Worm (Caenorhabditis elegans) whole organism, L4 larva: ENCODE data around the gene sra-1.

Experiments used
- ama-1 ChIP-seq: fragments of 150-350 bp; optimal IDR thresholded peaks from 2 replicates; lab custom pipeline; 2014; ENCODE audit warnings: inconsistent platforms, mixed read lengths
- fkh-10 ChIP-seq: fragments of 150-350 bp; optimal IDR thresholded peaks from 2 replicates; lab custom pipeline; 2014; ENCODE audit warnings: missing biosample characterization, missing genetic modification reagents, missing genetic modification characterization
- nhr-237 ChIP-seq: sonication (generic microtip); optimal IDR thresholded peaks from 2 replicates; lab custom pipeline; 2017; ENCODE audit warnings: missing biosample characterization, missing genetic modification characterization
- unc-39 ChIP-seq: sonication (generic microtip); optimal IDR thresholded peaks from 2 replicates; lab custom pipeline; 2017; ENCODE audit warnings: missing biosample characterization, missing genetic modification characterization
- unc-62 ChIP-seq, 3 experiments: fragments of 150-350 bp in 1 of 3; sonication (generic microtip); optimal IDR thresholded peaks in 2 of 3; peaks in 1 of 3; 1 replicate in 1 of 3; 2 replicates in 2 of 3; lab custom pipeline; 2014 to 2017; ENCODE audit warnings: missing biosample characterization in 3 of 3, missing genetic modification characterization in 3 of 3, missing genetic modification reagents in 3 of 3, missing genotype in 1 of 3

- TF ChIP-seq unc-39 (tag; lab: Kevin White, UChicago): no peak
- no peak for TF ChIP-seq fkh-10
- no peak for TF ChIP-seq ama-1 (lab: Kevin White, UChicago)
- TF ChIP-seq unc-62 (GFP tag; optimal IDR thresholded peaks at IDR 0.05 in 1 of 2; lab: Kevin White, UChicago): no peak
- no peak for TF ChIP-seq unc-62 (tag; optimal IDR thresholded peaks at IDR 0.05; lab: Kevin White, UChicago)
- no peak for TF ChIP-seq nhr-237 (tag; lab: Kevin White, UChicago)
These were observed 38.9 kb downstream of the sra-1 start for ce11 chrII:9482529-9482928.
